Fruit fly (Drosophila melanogaster) whole organism: ENCODE data around the gene Hsp67Ba.

Experiments
- CG8478 ChIP-seq: fragments of >200 bp; optimal IDR thresholded peaks from 2 replicates; lab custom pipeline; 2018; ENCODE audit warnings: inconsistent platforms
- EcR ChIP-seq, 2 experiments: fragments of >200 bp; optimal IDR thresholded peaks; 2 replicates each; lab custom pipeline; 2017; ENCODE audit warnings: missing biosample characterization in 2 of 2, missing genetic modification characterization in 2 of 2, missing genetic modification reagents in 2 of 2
- pan ChIP-seq: fragments of >200 bp; optimal IDR thresholded peaks from 2 replicates; lab custom pipeline; 2017
- psq ChIP-seq: fragments of >200 bp; optimal IDR thresholded peaks from 2 replicates; lab custom pipeline; 2017
- usp ChIP-seq: fragments of >200 bp; optimal IDR thresholded peaks from 2 replicates; lab custom pipeline; 2017; ENCODE audit warnings: missing biosample characterization, missing genetic modification characterization, mixed read lengths

- TF ChIP-seq EcR (GFP tag; optimal IDR thresholded peaks at IDR 0.05; lab: Kevin White, UChicago): no peak
- TF ChIP-seq psq (lab: Kevin White, UChicago): no peak
- no peak for TF ChIP-seq usp (GFP tag; lab: Kevin White, UChicago)
- no peak for TF ChIP-seq CG8478 (lab: Kevin White, UChicago)
- TF ChIP-seq pan: no peak
Observed at dm6 chr3L:9424528-9424911, 45.2 kb upstream of the Hsp67Ba start.
